Fruit fly (Drosophila melanogaster) whole organism, embryonic: ENCODE data around the gene CG3117.

Experiments
- Adf1 ChIP-seq: fragments of 200-800 bp; sonication (Bioruptor generic); IDR thresholded peaks from 2 replicates; pipeline ENCODE4 v1.3.6; 2022; ENCODE audit warnings: missing biosample characterization, missing genetic modification characterization
- Asciz ChIP-seq: fragments of 200-800 bp; sonication (Bioruptor generic); optimal IDR thresholded peaks from 2 replicates; lab custom pipeline; 2017; ENCODE audit warnings: missing biosample characterization, mild to moderate bottlenecking, missing genetic modification characterization, missing genetic modification reagents
- Atf-2 ChIP-seq: fragments of 200-800 bp; sonication (Bioruptor generic); optimal IDR thresholded peaks from 2 replicates; lab custom pipeline; 2016; ENCODE audit warnings: missing biosample characterization, missing genetic modification characterization
- Bteb2 ChIP-seq: fragments of 200-800 bp; sonication (Bioruptor generic); optimal IDR thresholded peaks from 2 replicates; lab custom pipeline; 2016; ENCODE audit warnings: missing biosample characterization, missing genetic modification characterization
- CG10462 ChIP-seq: fragments of 200-800 bp; sonication (Bioruptor generic); optimal IDR thresholded peaks from 2 replicates; lab custom pipeline; 2016; ENCODE audit warnings: missing biosample characterization, missing genetic modification characterization
- CG12219 ChIP-seq: fragments of 200-800 bp; sonication (Bioruptor generic); optimal IDR thresholded peaks from 3 replicates; lab custom pipeline; 2018; ENCODE audit warnings: missing biosample characterization, mild to moderate bottlenecking, missing genetic modification characterization
- CG12236 ChIP-seq: fragments of 200-800 bp; sonication (Bioruptor generic); optimal IDR thresholded peaks from 2 replicates; lab custom pipeline; 2016; ENCODE audit warnings: missing biosample characterization, missing genetic modification characterization
- CG13424 ChIP-seq: fragments of 200-800 bp; sonication (Bioruptor generic); optimal IDR thresholded peaks from 2 replicates; lab custom pipeline; 2019; ENCODE audit warnings: missing biosample characterization, mild to moderate bottlenecking, missing genetic modification characterization, moderate library complexity
- CG14014 ChIP-seq: fragments of 200-800 bp; sonication (Bioruptor generic); IDR thresholded peaks from 2 replicates; pipeline ENCODE4 v1.3.6; 2022; ENCODE audit warnings: missing biosample characterization, missing genetic modification characterization
- CG1529 ChIP-seq: fragments of 200-800 bp; sonication (Bioruptor generic); optimal IDR thresholded peaks from 3 replicates; lab custom pipeline; 2018; ENCODE audit warnings: missing biosample characterization, missing genetic modification characterization
- CG15601 ChIP-seq: fragments of 200-800 bp; sonication (Bioruptor generic); optimal IDR thresholded peaks from 3 replicates; lab custom pipeline; 2019; ENCODE audit warnings: missing biosample characterization, mild to moderate bottlenecking, missing genetic modification characterization, moderate library complexity
- CG18619 ChIP-seq: fragments of 200-800 bp; sonication (Bioruptor generic); optimal IDR thresholded peaks from 3 replicates; lab custom pipeline; 2017; ENCODE audit warnings: missing biosample characterization, mild to moderate bottlenecking, missing genetic modification characterization
- CG18764 ChIP-seq: fragments of 200-800 bp; sonication (Bioruptor generic); optimal IDR thresholded peaks from 3 replicates; lab custom pipeline; 2016; ENCODE audit warnings: missing biosample characterization, missing genetic modification characterization
- CG2712 ChIP-seq: fragments of 200-800 bp; optimal IDR thresholded peaks from 3 replicates; lab custom pipeline; 2019; ENCODE audit warnings: missing biosample characterization, mild to moderate bottlenecking, missing genetic modification characterization, moderate library complexity
- CG31224 ChIP-seq: fragments of 200-800 bp; sonication (Bioruptor generic); IDR thresholded peaks from 2 replicates; pipeline ENCODE4 v1.3.6; 2022; ENCODE audit warnings: missing biosample characterization, missing genetic modification characterization
- CG31388 ChIP-seq: fragments of 200-800 bp; sonication (Bioruptor generic); optimal IDR thresholded peaks from 2 replicates; lab custom pipeline; 2016; ENCODE audit warnings: missing biosample characterization, missing genetic modification characterization
- CG4328 ChIP-seq: fragments of 200-800 bp; sonication (Bioruptor generic); optimal IDR thresholded peaks from 3 replicates; lab custom pipeline; 2017; ENCODE audit warnings: missing biosample characterization, missing genetic modification reagents, missing genetic modification characterization
- CG4854 ChIP-seq: fragments of 200-800 bp; sonication (Bioruptor generic); optimal IDR thresholded peaks from 2 replicates; lab custom pipeline; 2016; ENCODE audit warnings: missing biosample characterization, missing genetic modification characterization, inconsistent platforms
- CG6254 ChIP-seq: fragments of 200-800 bp; sonication (Bioruptor generic); optimal IDR thresholded peaks from 3 replicates; lab custom pipeline; 2017; ENCODE audit warnings: mild to moderate bottlenecking, missing biosample characterization, missing genetic modification reagents, missing genetic modification characterization
- CG7372 ChIP-seq: fragments of 200-800 bp; sonication (Bioruptor generic); IDR thresholded peaks from 2 replicates; pipeline ENCODE4 v1.3.6; 2022; ENCODE audit warnings: missing biosample characterization, missing genetic modification characterization
- CG9797 ChIP-seq: fragments of 200-800 bp; sonication (Bioruptor generic); optimal IDR thresholded peaks from 3 replicates; lab custom pipeline; 2018; ENCODE audit warnings: missing biosample characterization, mild to moderate bottlenecking, missing genetic modification characterization
- Doc3 ChIP-seq: fragments of 200-800 bp; sonication (Bioruptor generic); IDR thresholded peaks from 3 replicates; pipeline ENCODE4 v1.3.6; 2022; ENCODE audit warnings: missing biosample characterization, missing genetic modification characterization; ENCODE audit not compliant: partially characterized antibody
- Dp ChIP-seq: fragments of 200-800 bp; sonication (Bioruptor generic); optimal IDR thresholded peaks from 2 replicates; lab custom pipeline; 2018; ENCODE audit warnings: missing biosample characterization, mild to moderate bottlenecking, missing genetic modification characterization, moderate library complexity
- E2f1 ChIP-seq: fragments of 200-800 bp; sonication (Bioruptor generic); IDR thresholded peaks from 2 replicates; pipeline ENCODE4 v1.3.6; 2022; ENCODE audit warnings: missing biosample characterization, missing genetic modification characterization
- GATAe ChIP-seq: fragments of 200-800 bp; sonication (Bioruptor generic); conservative IDR thresholded peaks from 2 replicates; pipeline ENCODE4 v1.3.6; 2022; ENCODE audit warnings: missing biosample characterization, missing genetic modification characterization
- HHEX ChIP-seq: fragments of 200-800 bp; sonication (Bioruptor generic); optimal IDR thresholded peaks from 3 replicates; lab custom pipeline; 2017; ENCODE audit warnings: missing biosample characterization, mild to moderate bottlenecking, missing genetic modification characterization, missing genetic modification reagents
- Hey ChIP-seq: fragments of 200-800 bp; sonication (Bioruptor generic); optimal IDR thresholded peaks from 3 replicates; lab custom pipeline; 2018; ENCODE audit warnings: missing biosample characterization, mild to moderate bottlenecking, missing genetic modification characterization
- NC2β ChIP-seq: fragments of 200-800 bp; sonication (Bioruptor generic); optimal IDR thresholded peaks from 2 replicates; lab custom pipeline; 2016; ENCODE audit warnings: missing biosample characterization, missing genetic modification characterization
- Nf-YA ChIP-seq: fragments of 200-800 bp; sonication (Bioruptor generic); IDR thresholded peaks from 2 replicates; pipeline ENCODE4 v1.3.6; 2022; ENCODE audit warnings: missing biosample characterization, missing genetic modification characterization
- NfI ChIP-seq: fragments of 200-800 bp; sonication (Bioruptor generic); optimal IDR thresholded peaks from 3 replicates; lab custom pipeline; 2018; ENCODE audit warnings: missing biosample characterization, mild to moderate bottlenecking, missing genetic modification characterization, moderate library complexity
- abd-A ChIP-seq: fragments of 200-800 bp; sonication (Bioruptor generic); optimal IDR thresholded peaks from 3 replicates; lab custom pipeline; 2019; ENCODE audit warnings: missing biosample characterization, mild to moderate bottlenecking, missing genetic modification characterization, moderate library complexity
- ap ChIP-seq: fragments of 200-800 bp; sonication (Bioruptor generic); IDR thresholded peaks from 2 replicates; pipeline ENCODE4 v1.3.6; 2022; ENCODE audit warnings: missing biosample characterization, missing genetic modification characterization
- ase ChIP-seq: fragments of 200-800 bp; sonication (Bioruptor generic); IDR thresholded peaks from 3 replicates; pipeline ENCODE4 v1.3.6; 2022; ENCODE audit warnings: missing biosample characterization, missing genetic modification characterization
- bab2 ChIP-seq: fragments of 200-800 bp; sonication (Bioruptor generic); optimal IDR thresholded peaks from 2 replicates; lab custom pipeline; 2016; ENCODE audit warnings: missing biosample characterization, missing genetic modification characterization
- bigmax ChIP-seq: fragments of 200-800 bp; sonication (Bioruptor generic); optimal IDR thresholded peaks from 2 replicates; lab custom pipeline; 2018; ENCODE audit warnings: missing biosample characterization, mild to moderate bottlenecking, missing genetic modification characterization
- br ChIP-seq: fragments of >200 bp; optimal IDR thresholded peaks from 2 replicates; lab custom pipeline; 2017
- chn ChIP-seq: fragments of 200-800 bp; sonication (Bioruptor generic); optimal IDR thresholded peaks from 2 replicates; lab custom pipeline; 2016; ENCODE audit warnings: missing biosample characterization, missing genetic modification characterization
- crc ChIP-seq: fragments of 200-800 bp; sonication (Bioruptor generic); optimal IDR thresholded peaks from 2 replicates; lab custom pipeline; 2016; ENCODE audit warnings: missing biosample characterization, missing genetic modification characterization
- dan ChIP-seq: fragments of 200-800 bp; sonication (Bioruptor generic); IDR thresholded peaks from 2 replicates; pipeline ENCODE4 v1.3.6; 2022; ENCODE audit warnings: missing biosample characterization, missing genetic modification characterization
- dati ChIP-seq: fragments of 200-800 bp; sonication (Bioruptor generic); IDR thresholded peaks from 2 replicates; pipeline ENCODE4 v1.3.6; 2022; ENCODE audit warnings: missing biosample characterization, missing genetic modification characterization
- dimm ChIP-seq: fragments of 200-800 bp; sonication (Bioruptor generic); IDR thresholded peaks from 2 replicates; pipeline ENCODE4 v1.3.6; 2022; ENCODE audit warnings: missing biosample characterization, missing genetic modification characterization
- ewg ChIP-seq: fragments of 200-800 bp; sonication (Bioruptor generic); optimal IDR thresholded peaks from 3 replicates; lab custom pipeline; 2017; ENCODE audit warnings: mild to moderate bottlenecking, missing biosample characterization, missing genetic modification reagents, missing genetic modification characterization
- jing ChIP-seq: fragments of 200-800 bp; sonication (Bioruptor generic); optimal IDR thresholded peaks from 2 replicates; lab custom pipeline; 2018; ENCODE audit warnings: missing biosample characterization, mild to moderate bottlenecking, missing genetic modification characterization
- pb ChIP-seq: fragments of 200-800 bp; sonication (Bioruptor generic); optimal IDR thresholded peaks from 3 replicates; lab custom pipeline; 2016; ENCODE audit warnings: missing biosample characterization, missing genetic modification characterization
- pfk ChIP-seq: fragments of 200-800 bp; sonication (Bioruptor generic); optimal IDR thresholded peaks from 2 replicates; lab custom pipeline; 2018; ENCODE audit warnings: missing biosample characterization, mild to moderate bottlenecking, missing genetic modification characterization, moderate library complexity
- pzg ChIP-seq: fragments of 200-800 bp; sonication (Bioruptor generic); optimal IDR thresholded peaks from 3 replicates; lab custom pipeline; 2018; ENCODE audit warnings: missing biosample characterization, mild to moderate bottlenecking, missing genetic modification characterization, moderate library complexity
- salm ChIP-seq: fragments of 200-800 bp; sonication (Bioruptor generic); optimal IDR thresholded peaks from 2 replicates; lab custom pipeline; 2018; ENCODE audit warnings: missing biosample characterization, mild to moderate bottlenecking, missing genetic modification characterization
- sd ChIP-seq: fragments of 200-800 bp; sonication (Bioruptor generic); optimal IDR thresholded peaks from 3 replicates; lab custom pipeline; 2018; ENCODE audit warnings: missing biosample characterization, mild to moderate bottlenecking, missing genetic modification characterization, moderate library complexity
- so ChIP-seq: fragments of 200-800 bp; sonication (Bioruptor generic); IDR thresholded peaks from 3 replicates; pipeline ENCODE4 v1.3.6; 2022; ENCODE audit warnings: missing biosample characterization, missing genetic modification characterization
- tio ChIP-seq: fragments of 200-800 bp; sonication (Bioruptor generic); optimal IDR thresholded peaks from 2 replicates; lab custom pipeline; 2017; ENCODE audit warnings: missing biosample characterization, missing genetic modification characterization, inconsistent platforms
- tx ChIP-seq: fragments of 200-800 bp; sonication (Bioruptor generic); optimal IDR thresholded peaks from 2 replicates; lab custom pipeline; 2016; ENCODE audit warnings: missing biosample characterization, missing genetic modification characterization

The CG3117 gene

dm6 chr2L:2874542-2875194 is 27.7 kb upstream of the CG3117 start, which contains the start of gene CG8814 (continued):
- TF ChIP-seq CG4328 (GFP tag; lab: Kevin White, UChicago) (peak; percentile 53), ewg (GFP tag; lab: Kevin White, UChicago) (peak; percentile 37), Atf-2 (GFP tag; lab: Kevin White, UChicago) (no peak), CG18764 (GFP tag; lab: Kevin White, UChicago) (peak; percentile 45), crc (GFP tag; lab: Kevin White, UChicago) (no peak), CG15601 (tag; lab: Kevin White, UChicago) (peak; percentile 68), Adf1 (GFP tag; lab: Robert Waterston, UW) (peak; percentile 40), CG10462 (GFP tag; lab: Kevin White, UChicago) (peak; percentile 65), pb (GFP tag; lab: Kevin White, UChicago) (no peak), pfk (GFP tag; lab: Kevin White, UChicago) (no peak), CG31388 (peak; percentile 50), CG18619 (GFP tag; lab: Kevin White, UChicago) (peak; percentile 57), E2f1 (GFP tag; lab: Robert Waterston, UW) (peak; percentile 47; the same call in 1 of the 2 replicates), tx (GFP tag; lab: Kevin White, UChicago) (no peak), dati (GFP tag; lab: Robert Waterston, UW) (no peak), abd-A (tag; lab: Kevin White, UChicago) (peak; percentile 78), salm (tag; lab: Kevin White, UChicago) (no peak), CG9797 (GFP tag; lab: Kevin White, UChicago) (peak; percentile 67), Bteb2 (GFP tag; lab: Kevin White, UChicago) (peak; percentile 33), ap (GFP tag; lab: Robert Waterston, UW) (no peak), CG1529 (GFP tag; lab: Kevin White, UChicago) (no peak), Hey (tag; lab: Kevin White, UChicago) (no peak), CG2712 (tag; lab: Kevin White, UChicago) (peak; percentile 75), tio (peak; percentile 59), CG31224 (GFP tag; lab: Robert Waterston, UW) (peak; percentile 85), CG13424 (tag; lab: Kevin White, UChicago) (peak; percentile 76), pzg (GFP tag; lab: Kevin White, UChicago) (peak; percentile 62), so (GFP tag; lab: Robert Waterston, UW) (peak; percentile 62; the same call in 1 of the 3 replicates), Dp (GFP tag; lab: Kevin White, UChicago) (peak; percentile 68), ase (no peak; the same call in 2 of the 3 replicates), CG14014 (peak; percentile 70), dan (GFP tag; lab: Robert Waterston, UW) (no peak), Nf-YA (GFP tag; lab: Robert Waterston, UW) (no peak), CG12219 (GFP tag; lab: Kevin White, UChicago) (no peak), NfI (peak; percentile 66), CG12236 (GFP tag; lab: Kevin White, UChicago) (no peak), HHEX (peak; percentile 48), NC2β (GFP tag; lab: Kevin White, UChicago) (no peak), bab2 (GFP tag; lab: Kevin White, UChicago) (peak; percentile 26), sd (tag; lab: Kevin White, UChicago) (peak; percentile 34), CG4854 (GFP tag; lab: Kevin White, UChicago) (no peak), Asciz (GFP tag; lab: Kevin White, UChicago) (no peak), br (lab: Kevin White, UChicago) (no peak), bigmax (GFP tag; lab: Kevin White, UChicago) (no peak), Doc3 (GFP tag; lab: Robert Waterston, UW) (peak; percentile 66; the same call in 2 of the 3 replicates), CG7372 (GFP tag; lab: Robert Waterston, UW) (no peak; the same call in 1 of the 2 replicates), GATAe (no peak; the same call in 1 of the 2 replicates), CG6254 (no peak), chn (GFP tag; lab: Kevin White, UChicago) (no peak), jing (GFP tag; lab: Kevin White, UChicago) (no peak), dimm (GFP tag; lab: Robert Waterston, UW) (no peak)
